Worm (Caenorhabditis elegans) whole organism, L3 larva: ENCODE results near the gene F07H5.10.

ENCODE experiments used
- ZK546.5 ChIP-seq: sonication (generic microtip); optimal IDR thresholded peaks from 2 replicates; lab custom pipeline; 2017; ENCODE audit warnings: missing biosample characterization, missing genetic modification characterization
- ama-1 ChIP-seq: fragments of 150-350 bp; optimal IDR thresholded peaks from 2 replicates; lab custom pipeline; 2018
- ceh-16 ChIP-seq: sonication (generic microtip); optimal IDR thresholded peaks from 2 replicates; lab custom pipeline; 2017; ENCODE audit warnings: missing biosample characterization, missing genetic modification characterization
- ceh-28 ChIP-seq: fragments of 150-350 bp; optimal IDR thresholded peaks from 2 replicates; lab custom pipeline; 2014; ENCODE audit warnings: missing biosample characterization, missing genetic modification reagents, missing genetic modification characterization
- ceh-82 ChIP-seq: fragments of 150-350 bp; optimal IDR thresholded peaks from 2 replicates; lab custom pipeline; 2014; ENCODE audit warnings: missing biosample characterization, missing genetic modification characterization
- ceh-9 ChIP-seq: sonication (generic microtip); optimal IDR thresholded peaks from 2 replicates; lab custom pipeline; 2018; ENCODE audit warnings: missing biosample characterization, missing genetic modification characterization
- elt-1 ChIP-seq: fragments of 150-350 bp; optimal IDR thresholded peaks from 2 replicates; lab custom pipeline; 2014; ENCODE audit warnings: missing biosample characterization, missing genetic modification characterization
- elt-2 ChIP-seq: sonication (generic microtip); optimal IDR thresholded peaks from 2 replicates; lab custom pipeline; 2016; ENCODE audit warnings: missing genetic modification reagents, mild to moderate bottlenecking, missing genetic modification characterization, missing compliant biosample characterization
- elt-3 ChIP-seq, 3 experiments: fragments of 150-350 bp in 1 of 3; sonication (generic microtip) in 2 of 3; optimal IDR thresholded peaks; 2 replicates in 2 of 3; 4 replicates in 1 of 3; lab custom pipeline; 2014 to 2017; ENCODE audit warnings: missing biosample characterization in 3 of 3, missing genetic modification characterization in 3 of 3
- eor-1 ChIP-seq, 2 experiments: fragments of 150-350 bp; optimal IDR thresholded peaks; 2 replicates each; lab custom pipeline; 2014 to 2018; ENCODE audit warnings: missing biosample characterization in 2 of 2, missing genetic modification characterization in 2 of 2
- fkh-10 ChIP-seq: sonication (generic microtip); optimal IDR thresholded peaks from 2 replicates; lab custom pipeline; 2017; ENCODE audit warnings: missing biosample characterization, missing genetic modification reagents, missing genetic modification characterization
- fkh-2 ChIP-seq: fragments of 150-350 bp; optimal IDR thresholded peaks from 2 replicates; lab custom pipeline; 2014; ENCODE audit warnings: missing biosample characterization, missing genetic modification reagents, missing genetic modification characterization
- fos-1 ChIP-seq: fragments of 150-350 bp; optimal IDR thresholded peaks from 2 replicates; lab custom pipeline; 2014; ENCODE audit warnings: missing biosample characterization, missing genetic modification characterization
- hmg-11 ChIP-seq: sonication (generic microtip); optimal IDR thresholded peaks from 2 replicates; lab custom pipeline; 2016; ENCODE audit warnings: missing genetic modification characterization, missing compliant biosample characterization
- jun-1 ChIP-seq: fragments of 150-350 bp; optimal IDR thresholded peaks from 2 replicates; lab custom pipeline; 2014; ENCODE audit warnings: missing biosample characterization, missing genetic modification reagents, missing genetic modification characterization
- lin-15B ChIP-seq: fragments of 150-350 bp; optimal IDR thresholded peaks from 2 replicates; lab custom pipeline; 2014; ENCODE audit warnings: missing biosample characterization, missing genetic modification characterization
- lin-39 ChIP-seq: fragments of 150-350 bp; optimal IDR thresholded peaks from 2 replicates; lab custom pipeline; 2018; ENCODE audit warnings: missing biosample characterization, missing genetic modification reagents, missing genetic modification characterization
- lsy-12 ChIP-seq: sonication (generic microtip); optimal IDR thresholded peaks from 2 replicates; lab custom pipeline; 2016; ENCODE audit warnings: mild to moderate bottlenecking, missing genetic modification characterization, missing compliant biosample characterization
- mdl-1 ChIP-seq: fragments of 150-350 bp; optimal IDR thresholded peaks from 2 replicates; lab custom pipeline; 2014; ENCODE audit warnings: missing biosample characterization, missing genetic modification characterization
- mml-1 ChIP-seq: fragments of 150-350 bp; sonication (generic microtip); optimal IDR thresholded peaks from 3 replicates; lab custom pipeline; 2014; ENCODE audit warnings: missing biosample characterization, missing genetic modification characterization
- nfya-1 ChIP-seq: sonication (generic microtip); optimal IDR thresholded peaks from 2 replicates; lab custom pipeline; 2017; ENCODE audit warnings: missing genetic modification characterization, mild to moderate bottlenecking, missing compliant biosample characterization, antibody characterized with exemption, moderate library complexity; ENCODE audit not compliant: insufficient read depth
- nhr-12 ChIP-seq: fragments of 150-350 bp; optimal IDR thresholded peaks from 2 replicates; lab custom pipeline; 2014; ENCODE audit warnings: missing biosample characterization, missing genetic modification characterization
- nhr-23 ChIP-seq: fragments of 150-350 bp; optimal IDR thresholded peaks from 2 replicates; lab custom pipeline; 2014; ENCODE audit warnings: missing biosample characterization, missing genetic modification reagents, missing genetic modification characterization
- nhr-25 ChIP-seq: sonication (generic microtip); optimal IDR thresholded peaks from 2 replicates; lab custom pipeline; 2017; ENCODE audit warnings: missing biosample characterization, missing genetic modification characterization
- nhr-28 ChIP-seq: fragments of 150-350 bp; optimal IDR thresholded peaks from 2 replicates; lab custom pipeline; 2014; ENCODE audit warnings: missing biosample characterization, missing genetic modification characterization
- nhr-43 ChIP-seq: sonication (generic microtip); optimal IDR thresholded peaks from 2 replicates; lab custom pipeline; 2016; ENCODE audit warnings: mild to moderate bottlenecking, missing genetic modification characterization, missing compliant biosample characterization; ENCODE audit not compliant: poor library complexity, severe bottlenecking
- nhr-67 ChIP-seq: fragments of 150-350 bp; optimal IDR thresholded peaks from 2 replicates; lab custom pipeline; 2014; ENCODE audit warnings: missing biosample characterization, missing genetic modification characterization
- nhr-76 ChIP-seq: fragments of 150-350 bp; sonication (generic microtip); optimal IDR thresholded peaks from 5 replicates; lab custom pipeline; 2014; ENCODE audit warnings: missing biosample characterization, missing genetic modification characterization
- nhr-77 ChIP-seq: fragments of 150-350 bp; optimal IDR thresholded peaks from 2 replicates; lab custom pipeline; 2014; ENCODE audit warnings: missing biosample characterization, missing genetic modification characterization
- pha-4 ChIP-seq: fragments of 150-350 bp; optimal IDR thresholded peaks from 2 replicates; lab custom pipeline; 2014; ENCODE audit warnings: missing biosample characterization, missing genetic modification reagents, missing genetic modification characterization
- pqm-1 ChIP-seq: fragments of 150-350 bp; optimal IDR thresholded peaks from 2 replicates; lab custom pipeline; 2017; ENCODE audit warnings: missing biosample characterization, missing genetic modification characterization, inconsistent platforms
- sea-2 ChIP-seq: fragments of 150-350 bp; sonication (generic microtip); optimal IDR thresholded peaks from 4 replicates; lab custom pipeline; 2014; ENCODE audit warnings: missing biosample characterization, missing genetic modification reagents, missing genetic modification characterization
- tbx-2 ChIP-seq: sonication (generic microtip); optimal IDR thresholded peaks from 2 replicates; lab custom pipeline; 2016; ENCODE audit warnings: mild to moderate bottlenecking, missing genetic modification characterization, missing compliant biosample characterization
- unc-39 ChIP-seq: sonication (generic microtip); optimal IDR thresholded peaks from 4 replicates; lab custom pipeline; 2017; ENCODE audit warnings: missing biosample characterization, missing genetic modification characterization
- unc-62 ChIP-seq: fragments of 150-350 bp; sonication (generic microtip); optimal IDR thresholded peaks from 4 replicates; lab custom pipeline; 2014; ENCODE audit warnings: missing biosample characterization, missing genetic modification reagents, missing genetic modification characterization
- zag-1 ChIP-seq: fragments of 150-350 bp; optimal IDR thresholded peaks from 2 replicates; lab custom pipeline; 2014; ENCODE audit warnings: missing biosample characterization, missing genetic modification characterization
- ztf-11 ChIP-seq: fragments of 150-350 bp; optimal IDR thresholded peaks from 2 replicates; lab custom pipeline; 2014; ENCODE audit warnings: missing biosample characterization, missing genetic modification characterization

The F07H5.10 gene

DNA sequence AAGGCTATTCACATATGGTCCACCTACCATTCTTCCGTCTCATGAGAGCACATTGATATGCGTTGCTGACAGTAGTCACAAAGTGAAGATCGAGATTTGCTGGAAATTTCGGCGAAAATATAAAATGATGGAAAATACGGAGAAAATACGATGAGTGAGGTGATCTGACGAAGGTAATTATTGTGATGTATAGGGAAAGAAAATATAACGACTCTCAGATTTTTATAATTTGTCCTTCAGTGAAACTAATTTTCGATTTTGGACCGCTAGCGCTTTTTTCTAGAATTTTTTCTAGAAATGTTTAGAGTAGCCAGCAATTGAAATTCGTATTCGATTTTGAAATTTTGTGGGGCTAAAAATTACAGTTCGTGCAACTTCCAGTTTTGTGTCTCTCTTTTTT is 20.8 kb upstream of the F07H5.10 start, which contains the start of gene F46C5.2:
Gene F46C5.2 (minus strand): TSS at position 101 of the 400 bp plus-strand sequence.
- TF ChIP-seq ceh-28 (no peak), tbx-2 (tag; lab: Kevin White, UChicago) (no peak), nhr-67 (tag; lab: Kevin White, UChicago) (no peak), ceh-82 (no peak), fkh-2 (tag; lab: Kevin White, UChicago) (no peak), unc-62 (GFP tag; lab: Kevin White, UChicago) (no peak), hmg-11 (tag; lab: Kevin White, UChicago) (no peak), pqm-1 (tag; lab: Kevin White, UChicago) (no peak), elt-1 (no peak), mml-1 (tag; lab: Kevin White, UChicago) (no peak), lin-39 (tag; lab: Kevin White, UChicago) (no peak), lsy-12 (tag; lab: Kevin White, UChicago) (no peak), ama-1 (no peak), nhr-77 (no peak), jun-1 (no peak)

DNA sequence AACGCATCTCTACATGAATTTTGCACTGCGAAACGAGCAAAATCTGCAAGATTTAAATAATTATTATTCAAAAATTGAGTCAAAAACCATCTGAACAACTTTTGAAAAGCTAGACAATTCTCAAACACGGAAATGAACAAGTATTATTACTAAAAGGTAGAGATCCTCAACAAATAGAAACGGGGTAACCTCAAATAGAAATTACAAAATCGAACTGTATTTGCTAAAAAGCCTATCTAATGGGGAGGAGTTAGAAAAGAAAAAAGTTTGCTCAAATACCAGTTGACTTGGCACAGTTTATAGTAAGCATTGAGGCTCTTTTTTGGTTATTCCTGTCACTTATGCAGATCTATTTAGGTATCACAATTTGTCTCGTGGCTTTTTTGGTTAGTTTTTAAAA is 17.4 kb upstream of the F07H5.10 start, which contains the start of gene nas-25:
Gene nas-25 (plus strand): TSS at position 301 of the 400 bp plus-strand sequence.
- TF ChIP-seq ceh-9, result no peak
- TF ChIP-seq nhr-12 (tag; lab: Kevin White, UChicago), result no peak
- no peak for TF ChIP-seq ztf-11 (tag; lab: Kevin White, UChicago)
- no peak for TF ChIP-seq lin-15B
- no peak for TF ChIP-seq zag-1 (tag; lab: Kevin White, UChicago)
- no peak for TF ChIP-seq elt-3 (tag; optimal IDR thresholded peaks at IDR 0.05; lab: Kevin White, UChicago)
- TF ChIP-seq nhr-28 (tag; lab: Kevin White, UChicago), result no peak
- TF ChIP-seq ZK546.5 (tag; lab: Kevin White, UChicago), result no peak
- no peak for TF ChIP-seq fos-1 (tag; lab: Kevin White, UChicago)
- no peak for TF ChIP-seq sea-2
- no peak for TF ChIP-seq ceh-16 (tag; lab: Kevin White, UChicago)
- TF ChIP-seq fkh-10 (GFP tag; lab: Kevin White, UChicago), result no peak
- TF ChIP-seq lsy-12 (tag; lab: Kevin White, UChicago), result no peak
- no peak for TF ChIP-seq nhr-23 (tag; lab: Kevin White, UChicago)
- no peak for TF ChIP-seq nhr-25 (tag; lab: Kevin White, UChicago)
- no peak for TF ChIP-seq nhr-76 (tag; lab: Kevin White, UChicago)
- no peak for TF ChIP-seq eor-1 (tag; optimal IDR thresholded peaks at IDR 0.05; lab: Kevin White, UChicago)
- no peak for TF ChIP-seq elt-2 (tag; lab: Kevin White, UChicago)
- no peak for TF ChIP-seq lin-39 (tag; lab: Kevin White, UChicago)

DNA sequence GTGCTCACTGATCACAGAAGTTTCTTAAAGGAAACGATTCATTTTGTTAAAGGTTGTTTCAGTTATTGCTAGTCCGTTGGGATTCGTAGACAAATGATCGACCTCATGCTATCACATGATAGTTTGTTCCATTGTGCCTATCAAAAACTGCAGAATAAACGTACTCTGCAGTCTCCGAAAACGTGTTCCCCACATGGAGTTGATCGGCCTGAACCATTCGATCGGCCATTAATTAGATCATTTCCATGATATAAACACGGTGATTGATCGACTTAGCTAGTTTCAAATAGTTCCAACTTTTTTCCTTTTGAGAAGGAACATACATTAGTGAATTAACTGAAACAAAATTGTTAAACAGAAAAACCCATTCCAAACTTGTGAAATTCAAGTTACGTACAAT is 14.3 kb upstream of the F07H5.10 start:
- TF ChIP-seq nhr-23 (tag; lab: Kevin White, UChicago) (peak; percentile 77), mdl-1 (peak; percentile 45), jun-1 (peak; percentile 38), nhr-43 (peak; percentile 99), nhr-12 (tag; lab: Kevin White, UChicago) (no peak), nhr-25 (tag; lab: Kevin White, UChicago) (peak; percentile 63), nfya-1 (tag; lab: Kevin White, UChicago) (no peak), pqm-1 (tag; lab: Kevin White, UChicago) (peak; percentile 13)

DNA sequence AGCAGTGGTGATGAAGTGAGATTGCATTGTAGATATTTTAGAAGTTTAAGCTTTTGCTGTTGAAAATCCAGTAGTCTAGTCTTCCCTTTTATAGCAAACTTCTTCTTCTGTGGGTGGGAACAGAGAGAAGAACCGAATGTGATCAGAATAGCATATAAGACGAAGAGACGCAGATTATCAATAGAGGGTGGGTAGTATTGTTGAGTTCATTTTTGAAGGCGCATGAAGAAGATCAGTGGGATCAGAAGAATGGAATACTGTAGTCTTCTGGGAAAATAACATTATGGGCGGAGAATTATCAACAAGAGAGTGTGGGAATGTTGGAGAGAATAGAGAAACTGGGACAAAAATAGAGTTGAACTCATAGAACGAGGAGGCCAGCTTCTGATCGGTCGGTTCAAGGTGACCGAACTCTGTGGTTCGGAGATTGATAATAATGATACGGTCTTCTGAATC is 12.8 kb upstream of the F07H5.10 start, which contains the start of gene F46C5.1:
Gene F46C5.1 (minus strand): TSS at position 51 of the 456 bp plus-strand sequence.
- TF ChIP-seq pha-4 (tag; lab: Kevin White, UChicago) (no peak), nhr-25 (tag; lab: Kevin White, UChicago) (no peak), sea-2 (no peak), nfya-1 (tag; lab: Kevin White, UChicago) (peak; percentile 16), nhr-23 (tag; lab: Kevin White, UChicago) (no peak), unc-39 (tag; lab: Kevin White, UChicago) (no peak), nhr-67 (tag; lab: Kevin White, UChicago) (no peak), pqm-1 (tag; lab: Kevin White, UChicago) (no peak), nhr-43 (peak; percentile 48), mdl-1 (no peak)
- TF ChIP-seq, all 47 proteins: peak for 2
